Fruit fly (Drosophila melanogaster) whole organism, embryonic: ENCODE results near the gene Chmp1.

Source experiments
- CkIIα-i1 ChIP-seq: fragments of 200-800 bp; sonication (Bioruptor generic); IDR thresholded peaks from 2 replicates; pipeline ENCODE4 v1.3.6; 2022; ENCODE audit warnings: missing biosample characterization, missing genetic modification characterization
- Poxn ChIP-seq: fragments of 200-800 bp; sonication (Bioruptor generic); IDR thresholded peaks from 2 replicates; pipeline ENCODE4 v1.3.6; 2022; ENCODE audit warnings: missing biosample characterization, missing genetic modification characterization
- abd-A ChIP-seq: fragments of 200-800 bp; sonication (Bioruptor generic); optimal IDR thresholded peaks from 3 replicates; lab custom pipeline; 2019; ENCODE audit warnings: missing biosample characterization, mild to moderate bottlenecking, missing genetic modification characterization, moderate library complexity
- fru ChIP-seq: fragments of >200 bp; optimal IDR thresholded peaks from 2 replicates; lab custom pipeline; 2017

DNA sequence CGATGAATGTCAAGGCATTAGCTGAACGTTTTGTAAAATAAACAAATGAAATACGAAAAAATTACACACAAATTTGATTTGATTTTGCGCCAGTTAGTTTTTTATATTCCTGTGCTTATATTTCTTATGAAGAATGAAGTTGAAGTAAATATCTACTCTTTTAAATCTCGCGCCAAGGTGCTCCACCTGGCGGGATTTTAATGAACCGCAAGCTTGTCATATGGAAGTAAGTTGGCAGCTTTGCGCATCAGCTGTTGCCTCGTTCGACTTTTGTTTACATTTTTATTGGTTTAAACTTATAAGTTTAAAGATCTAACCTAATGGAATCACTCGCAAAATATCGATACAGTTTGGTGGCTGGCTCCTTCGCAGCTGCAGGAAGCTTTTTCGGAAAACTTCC is 16.7 kb downstream of the Chmp1 start, which contains the start of gene CG42495:
- no peak for TF ChIP-seq fru
- no peak for TF ChIP-seq Poxn (GFP tag; lab: Robert Waterston, UW)
- TF ChIP-seq CkIIα-i1 (GFP tag; lab: Robert Waterston, UW), result no peak
- TF ChIP-seq abd-A (tag; lab: Kevin White, UChicago), result no peak
